Fruit fly (Drosophila melanogaster) whole organism, embryonic: ENCODE results near the gene Sec24CD.
A peak's percentile ranks its signal among the peaks of the same experiment; 100 is the strongest.

Experiments
- Atf-2 ChIP-seq: fragments of 200-800 bp; sonication (Bioruptor generic); optimal IDR thresholded peaks from 2 replicates; lab custom pipeline; 2016; ENCODE audit warnings: missing biosample characterization, missing genetic modification characterization
- Atf6 ChIP-seq: fragments of 200-800 bp; sonication (Bioruptor generic); IDR thresholded peaks from 2 replicates; pipeline ENCODE4 v1.3.6; 2022; ENCODE audit warnings: missing biosample characterization, missing genetic modification characterization
- BEAF-32 ChIP-seq: fragments of 200-800 bp; sonication (Bioruptor generic); optimal IDR thresholded peaks from 3 replicates; lab custom pipeline; 2017; ENCODE audit warnings: missing biosample characterization, missing genetic modification characterization, mild to moderate bottlenecking, moderate library complexity, missing genetic modification reagents
- CG10209 ChIP-seq: fragments of 200-800 bp; sonication (Bioruptor generic); optimal IDR thresholded peaks from 3 replicates; lab custom pipeline; 2017; ENCODE audit warnings: missing biosample characterization, mild to moderate bottlenecking, missing genetic modification characterization, missing genetic modification reagents
- CG1024 ChIP-seq: fragments of 200-800 bp; sonication (Bioruptor generic); IDR thresholded peaks from 2 replicates; pipeline ENCODE4 v1.3.6; 2022; ENCODE audit warnings: missing biosample characterization, missing genetic modification characterization
- CG11398 ChIP-seq: fragments of 200-800 bp; sonication (Bioruptor generic); optimal IDR thresholded peaks from 2 replicates; lab custom pipeline; 2016; ENCODE audit warnings: missing biosample characterization, missing genetic modification characterization
- CG13894 ChIP-seq: fragments of 200-800 bp; sonication (Bioruptor generic); optimal IDR thresholded peaks from 3 replicates; lab custom pipeline; 2018; ENCODE audit warnings: missing biosample characterization, mild to moderate bottlenecking, missing genetic modification characterization, moderate library complexity
- CG14667 ChIP-seq: fragments of 200-800 bp; sonication (Bioruptor generic); IDR thresholded peaks from 2 replicates; pipeline ENCODE4 v1.3.6; 2022; ENCODE audit warnings: missing biosample characterization, missing genetic modification characterization
- CG1603 ChIP-seq: fragments of 200-800 bp; sonication (Bioruptor generic); optimal IDR thresholded peaks from 2 replicates; lab custom pipeline; 2019; ENCODE audit warnings: missing biosample characterization, mild to moderate bottlenecking, missing genetic modification characterization, moderate library complexity
- CG17361 ChIP-seq: fragments of 200-800 bp; sonication (Bioruptor generic); IDR thresholded peaks from 3 replicates; pipeline ENCODE4 v1.3.6; 2022; ENCODE audit warnings: missing biosample characterization, missing genetic modification characterization
- CG2129 ChIP-seq: fragments of 200-800 bp; sonication (Bioruptor generic); IDR thresholded peaks from 2 replicates; pipeline ENCODE4 v1.3.6; 2022; ENCODE audit warnings: missing biosample characterization, missing genetic modification characterization; ENCODE audit not compliant: partially characterized antibody
- CG30403 ChIP-seq: fragments of 200-800 bp; sonication (Bioruptor generic); optimal IDR thresholded peaks from 3 replicates; lab custom pipeline; 2016; ENCODE audit warnings: missing biosample characterization, missing genetic modification characterization
- CG32772 ChIP-seq: fragments of 200-800 bp; sonication (Bioruptor generic); IDR thresholded peaks from 2 replicates; pipeline ENCODE4 v1.3.6; 2022; ENCODE audit warnings: missing biosample characterization, missing genetic modification characterization
- CG6175 ChIP-seq: fragments of 200-800 bp; sonication (Bioruptor generic); IDR thresholded peaks from 3 replicates; pipeline ENCODE4 v1.3.6; 2022; ENCODE audit warnings: missing biosample characterization, missing genetic modification characterization
- CG7556 ChIP-seq: fragments of 200-800 bp; sonication (Bioruptor generic); optimal IDR thresholded peaks from 2 replicates; lab custom pipeline; 2017; ENCODE audit warnings: missing biosample characterization, mild to moderate bottlenecking, missing genetic modification characterization
- CG8089 ChIP-seq: fragments of 200-800 bp; sonication (Bioruptor generic); optimal IDR thresholded peaks from 3 replicates; lab custom pipeline; 2016; ENCODE audit warnings: missing biosample characterization, missing genetic modification characterization
- CG8924 ChIP-seq: fragments of 200-800 bp; optimal IDR thresholded peaks from 3 replicates; lab custom pipeline; 2019; ENCODE audit warnings: missing biosample characterization, mild to moderate bottlenecking, missing genetic modification characterization, moderate library complexity
- CG9727 ChIP-seq: fragments of 200-800 bp; sonication (Bioruptor generic); optimal IDR thresholded peaks from 3 replicates; lab custom pipeline; 2017; ENCODE audit warnings: missing biosample characterization, mild to moderate bottlenecking, missing genetic modification characterization
- CG9932 ChIP-seq: fragments of 200-800 bp; sonication (Bioruptor generic); IDR thresholded peaks from 2 replicates; pipeline ENCODE4 v1.3.6; 2022; ENCODE audit warnings: missing biosample characterization, missing genetic modification characterization
- CrebB ChIP-seq: fragments of 200-800 bp; sonication (Bioruptor generic); optimal IDR thresholded peaks from 3 replicates; lab custom pipeline; 2018; ENCODE audit warnings: missing biosample characterization, mild to moderate bottlenecking, missing genetic modification characterization
- Ets97D ChIP-seq: fragments of 200-800 bp; sonication (Bioruptor generic); optimal IDR thresholded peaks from 3 replicates; lab custom pipeline; 2016; ENCODE audit warnings: missing biosample characterization, missing genetic modification characterization
- GATAe ChIP-seq: fragments of 200-800 bp; sonication (Bioruptor generic); conservative IDR thresholded peaks from 2 replicates; pipeline ENCODE4 v1.3.6; 2022; ENCODE audit warnings: missing biosample characterization, missing genetic modification characterization
- H2.0 ChIP-seq: fragments of 200-800 bp; sonication (Bioruptor generic); IDR thresholded peaks from 2 replicates; pipeline ENCODE4 v1.3.6; 2022; ENCODE audit warnings: missing biosample characterization, missing genetic modification characterization
- Jarid2 ChIP-seq: fragments of 200-800 bp; sonication (Bioruptor generic); optimal IDR thresholded peaks from 3 replicates; lab custom pipeline; 2017; ENCODE audit warnings: mild to moderate bottlenecking, missing biosample characterization, missing genetic modification reagents, missing genetic modification characterization
- Lhr ChIP-seq: fragments of 200-800 bp; sonication (Bioruptor generic); optimal IDR thresholded peaks from 3 replicates; lab custom pipeline; 2017; ENCODE audit warnings: mild to moderate bottlenecking, missing biosample characterization, missing genetic modification reagents, missing genetic modification characterization
- Lim3 ChIP-seq: fragments of 200-800 bp; sonication (Bioruptor generic); IDR thresholded peaks from 2 replicates; pipeline ENCODE4 v1.3.6; 2022; ENCODE audit warnings: missing biosample characterization, missing genetic modification characterization
- Ptx1 ChIP-seq: fragments of 200-800 bp; sonication (Bioruptor generic); IDR thresholded peaks from 2 replicates; pipeline ENCODE4 v1.3.6; 2022; ENCODE audit warnings: missing biosample characterization, missing genetic modification characterization
- Rx ChIP-seq: fragments of 200-800 bp; sonication (Bioruptor generic); IDR thresholded peaks from 2 replicates; pipeline ENCODE4 v1.3.6; 2022; ENCODE audit warnings: missing biosample characterization, missing genetic modification characterization
- Six4 ChIP-seq: fragments of 200-800 bp; sonication (Bioruptor generic); optimal IDR thresholded peaks from 2 replicates; lab custom pipeline; 2016; ENCODE audit warnings: missing biosample characterization, missing genetic modification characterization
- Xbp1 ChIP-seq: fragments of 200-800 bp; sonication (Bioruptor generic); optimal IDR thresholded peaks from 3 replicates; lab custom pipeline; 2016; ENCODE audit warnings: missing biosample characterization, mild to moderate bottlenecking, missing genetic modification characterization
- YL-1 ChIP-seq: fragments of 200-800 bp; sonication (Bioruptor generic); optimal IDR thresholded peaks from 3 replicates; lab custom pipeline; 2017; ENCODE audit warnings: missing biosample characterization, mild to moderate bottlenecking, missing genetic modification characterization
- ap ChIP-seq: fragments of 200-800 bp; sonication (Bioruptor generic); IDR thresholded peaks from 2 replicates; pipeline ENCODE4 v1.3.6; 2022; ENCODE audit warnings: missing biosample characterization, missing genetic modification characterization
- chn ChIP-seq: fragments of 200-800 bp; sonication (Bioruptor generic); optimal IDR thresholded peaks from 2 replicates; lab custom pipeline; 2016; ENCODE audit warnings: missing biosample characterization, missing genetic modification characterization
- emc ChIP-seq: fragments of 200-800 bp; sonication (Bioruptor generic); optimal IDR thresholded peaks from 2 replicates; lab custom pipeline; 2016; ENCODE audit warnings: missing biosample characterization, missing genetic modification characterization
- fd102C ChIP-seq: fragments of 200-800 bp; sonication (Bioruptor generic); optimal IDR thresholded peaks from 2 replicates; lab custom pipeline; 2018; ENCODE audit warnings: missing biosample characterization, mild to moderate bottlenecking, missing genetic modification characterization, moderate library complexity
- jigr1 ChIP-seq: fragments of 200-800 bp; sonication (Bioruptor generic); IDR thresholded peaks from 3 replicates; pipeline ENCODE4 v1.3.6; 2022; ENCODE audit warnings: missing biosample characterization, missing genetic modification characterization
- jumu ChIP-seq: fragments of 200-800 bp; sonication (Bioruptor generic); optimal IDR thresholded peaks from 3 replicates; lab custom pipeline; 2016; ENCODE audit warnings: missing biosample characterization, missing genetic modification characterization
- oc ChIP-seq: fragments of 200-800 bp; sonication (Bioruptor generic); optimal IDR thresholded peaks from 2 replicates; lab custom pipeline; 2018; ENCODE audit warnings: missing biosample characterization, mild to moderate bottlenecking, missing genetic modification characterization, moderate library complexity
- onecut ChIP-seq: fragments of 200-800 bp; sonication (Bioruptor generic); IDR thresholded peaks from 2 replicates; pipeline ENCODE4 v1.3.6; 2022; ENCODE audit warnings: missing biosample characterization, missing genetic modification characterization
- pan ChIP-seq, 4 experiments: fragments of >200 bp in 3 of 4; fragments of 200-800 bp in 1 of 4; sonication (Bioruptor generic) in 1 of 4; optimal IDR thresholded peaks in 3 of 4; IDR thresholded peaks in 1 of 4; 2 replicates each; pipeline versions ENCODE4 v1.3.6 to Lab custom; 2017 to 2022; ENCODE audit warnings: missing biosample characterization in 2 of 4, missing genetic modification characterization in 2 of 4, mixed read lengths in 1 of 4
- pnt ChIP-seq: fragments of 200-800 bp; sonication (Bioruptor generic); optimal IDR thresholded peaks from 3 replicates; lab custom pipeline; 2016; ENCODE audit warnings: missing biosample characterization, missing genetic modification characterization
- scrt ChIP-seq: fragments of 200-800 bp; sonication (Bioruptor generic); optimal IDR thresholded peaks from 2 replicates; lab custom pipeline; 2018; ENCODE audit warnings: missing biosample characterization, mild to moderate bottlenecking, missing genetic modification characterization, moderate library complexity
- sqz ChIP-seq: fragments of 200-800 bp; sonication (Bioruptor generic); optimal IDR thresholded peaks from 3 replicates; lab custom pipeline; 2018; ENCODE audit warnings: missing biosample characterization, mild to moderate bottlenecking, missing genetic modification characterization
- sug ChIP-seq: fragments of 200-800 bp; optimal IDR thresholded peaks from 2 replicates; lab custom pipeline; 2019; ENCODE audit warnings: missing biosample characterization, mild to moderate bottlenecking, missing genetic modification characterization, moderate library complexity

Gene Sec24CD

dm6 chr2L:2198613-2199432 is 37.8 kb downstream of the Sec24CD start (continued):
- TF ChIP-seq CG1024 (GFP tag; lab: Robert Waterston, UW) = no peak
- no peak for TF ChIP-seq Atf6 (GFP tag; lab: Robert Waterston, UW)
- peak; percentile 88 for TF ChIP-seq oc (tag; lab: Kevin White, UChicago)
- TF ChIP-seq pnt (GFP tag; lab: Kevin White, UChicago) = peak; percentile 87
- TF ChIP-seq pan (optimal IDR thresholded peaks at IDR 0.05; lab: Kevin White, UChicago) = no peak
- no peak for TF ChIP-seq pan (GFP tag; optimal IDR thresholded peaks at IDR 0.05 in 1 of 2, IDR thresholded peaks at IDR 0.05 in 1 of 2)
- peak; percentile 31 for TF ChIP-seq Jarid2 (GFP tag; lab: Kevin White, UChicago)
- TF ChIP-seq CrebB (tag; lab: Kevin White, UChicago) = peak; percentile 78
- TF ChIP-seq CG6175 = no peak
- peak; percentile 95 for TF ChIP-seq CG1603
- no peak for TF ChIP-seq H2.0 (GFP tag; lab: Robert Waterston, UW)
- TF ChIP-seq CG9932 = no peak
- no peak for TF ChIP-seq GATAe
- peak; percentile 84 for TF ChIP-seq Six4 (GFP tag; lab: Kevin White, UChicago)
- no peak for TF ChIP-seq Rx
- TF ChIP-seq chn (GFP tag; lab: Kevin White, UChicago) = peak; percentile 82
- peak; percentile 83 for TF ChIP-seq CG11398 (GFP tag; lab: Kevin White, UChicago)
- TF ChIP-seq Ets97D (GFP tag; lab: Kevin White, UChicago) = peak; percentile 70
- TF ChIP-seq Atf-2 (GFP tag; lab: Kevin White, UChicago) = peak; percentile 86
- TF ChIP-seq jigr1 (GFP tag; lab: Robert Waterston, UW) = no peak
- TF ChIP-seq CG9727 (GFP tag; lab: Kevin White, UChicago) = peak; percentile 85
- no peak for TF ChIP-seq Lim3
- TF ChIP-seq CG8924 (tag; lab: Kevin White, UChicago) = peak; percentile 87
- TF ChIP-seq CG17361 (GFP tag; lab: Robert Waterston, UW) = no peak
- peak; percentile 91 for TF ChIP-seq CG30403 (GFP tag; lab: Kevin White, UChicago)
- no peak for TF ChIP-seq CG14667 (GFP tag; lab: Robert Waterston, UW)
- TF ChIP-seq YL-1 (GFP tag; lab: Kevin White, UChicago) = no peak
- peak; percentile 62 for TF ChIP-seq Lhr (GFP tag; lab: Kevin White, UChicago)
- peak; percentile 88 for TF ChIP-seq CG10209 (GFP tag; lab: Kevin White, UChicago)

dm6 chr2L:2198119-2198494 is 38.5 kb downstream of the Sec24CD start:
- TF ChIP-seq scrt (GFP tag; lab: Kevin White, UChicago) (peak; percentile 52), Ptx1 (GFP tag; lab: Robert Waterston, UW) (no peak), fd102C (GFP tag; lab: Kevin White, UChicago) (no peak), sqz (no peak), CG8089 (GFP tag; lab: Kevin White, UChicago) (no peak), CG13894 (peak; percentile 86), CG32772 (GFP tag; lab: Robert Waterston, UW) (no peak), jumu (GFP tag; lab: Kevin White, UChicago) (no peak), BEAF-32 (GFP tag; lab: Kevin White, UChicago) (no peak), CG2129 (no peak), onecut (GFP tag; lab: Robert Waterston, UW) (peak; percentile 81), sug (tag; lab: Kevin White, UChicago) (peak; percentile 83), Xbp1 (GFP tag; lab: Kevin White, UChicago) (no peak), Lhr (GFP tag; lab: Kevin White, UChicago) (no peak), ap (GFP tag; lab: Robert Waterston, UW) (no peak), CG7556 (GFP tag; lab: Kevin White, UChicago) (no peak), emc (GFP tag; lab: Kevin White, UChicago) (no peak)
